Worm (Caenorhabditis elegans): ENCODE measurements around the gene B0563.5.

- no peak for TF ChIP-seq tbx-37 (GFP tag; conservative IDR thresholded peaks at IDR 0.05)
- no peak for TF ChIP-seq B0310.2 (tag; optimal IDR thresholded peaks at IDR 0.05)
- no peak for TF ChIP-seq flt-1 (GFP tag; IDR thresholded peaks at IDR 0.05)
- no peak for TF ChIP-seq tbx-11 (GFP tag; IDR thresholded peaks at IDR 0.05)
- TF ChIP-seq ama-1 (optimal IDR thresholded peaks at IDR 0.05), result no peak
- no peak for TF ChIP-seq hmg-4 (GFP tag; optimal IDR thresholded peaks at IDR 0.05)
- TF ChIP-seq aly-1 (tag; optimal IDR thresholded peaks at IDR 0.05), result no peak
- TF ChIP-seq tra-4 (tag; optimal IDR thresholded peaks at IDR 0.05), result no peak
- TF ChIP-seq hnd-1 (tag; optimal IDR thresholded peaks at IDR 0.05), result no peak
- TF ChIP-seq ets-7 (tag; optimal IDR thresholded peaks at IDR 0.05), result no peak
These were observed 8.5 kb upstream of the B0563.5 start, which contains the start of gene B0563.6 for ce11 chrX:9137402-9137801.
